Fruit fly (Drosophila melanogaster) whole organism, embryonic: ENCODE measurements around the gene CCDC53.

ENCODE experiments used
- ATbp ChIP-seq: fragments of 200-800 bp; sonication (Bioruptor generic); optimal IDR thresholded peaks from 2 replicates; lab custom pipeline; 2017; ENCODE audit warnings: missing biosample characterization, mild to moderate bottlenecking, missing genetic modification characterization, missing genetic modification reagents
- Atf6 ChIP-seq: fragments of 200-800 bp; sonication (Bioruptor generic); IDR thresholded peaks from 2 replicates; pipeline ENCODE4 v1.3.6; 2022; ENCODE audit warnings: missing biosample characterization, missing genetic modification characterization
- Bdp1 ChIP-seq: fragments of 200-800 bp; sonication (Bioruptor generic); optimal IDR thresholded peaks from 3 replicates; lab custom pipeline; 2016; ENCODE audit warnings: missing biosample characterization, missing genetic modification characterization
- C15 ChIP-seq: fragments of 200-800 bp; sonication (Bioruptor generic); IDR thresholded peaks from 3 replicates; pipeline ENCODE4 v1.3.6; 2022; ENCODE audit warnings: missing biosample characterization, missing genetic modification characterization
- CG10366 ChIP-seq: fragments of 200-800 bp; sonication (Bioruptor generic); IDR thresholded peaks from 2 replicates; pipeline ENCODE4 v1.3.6; 2022; ENCODE audit warnings: missing biosample characterization, missing genetic modification characterization
- CG12236 ChIP-seq: fragments of 200-800 bp; sonication (Bioruptor generic); optimal IDR thresholded peaks from 2 replicates; lab custom pipeline; 2016; ENCODE audit warnings: missing biosample characterization, missing genetic modification characterization
- CG12769 ChIP-seq: fragments of 200-800 bp; sonication (Bioruptor generic); optimal IDR thresholded peaks from 2 replicates; lab custom pipeline; 2019; ENCODE audit warnings: missing biosample characterization, mild to moderate bottlenecking, missing genetic modification characterization, moderate library complexity
- CG2712 ChIP-seq: fragments of 200-800 bp; optimal IDR thresholded peaks from 3 replicates; lab custom pipeline; 2019; ENCODE audit warnings: missing biosample characterization, mild to moderate bottlenecking, missing genetic modification characterization, moderate library complexity
- CG33213 ChIP-seq: fragments of 200-800 bp; sonication (Bioruptor generic); optimal IDR thresholded peaks from 3 replicates; lab custom pipeline; 2016; ENCODE audit warnings: missing biosample characterization, missing genetic modification characterization
- CG33557 ChIP-seq: fragments of 200-800 bp; sonication (Bioruptor generic); optimal IDR thresholded peaks from 2 replicates; lab custom pipeline; 2019; ENCODE audit warnings: missing biosample characterization, mild to moderate bottlenecking, missing genetic modification characterization, moderate library complexity
- CG34224 ChIP-seq: fragments of 200-800 bp; sonication (Bioruptor generic); IDR thresholded peaks from 3 replicates; pipeline ENCODE4 v1.3.6; 2022; ENCODE audit warnings: missing biosample characterization, missing genetic modification characterization; ENCODE audit not compliant: partially characterized antibody
- CG3995 ChIP-seq: fragments of 200-800 bp; sonication (Bioruptor generic); optimal IDR thresholded peaks from 3 replicates; lab custom pipeline; 2016; ENCODE audit warnings: missing biosample characterization, missing genetic modification characterization
- CG4328 ChIP-seq: fragments of 200-800 bp; sonication (Bioruptor generic); optimal IDR thresholded peaks from 3 replicates; lab custom pipeline; 2017; ENCODE audit warnings: missing biosample characterization, missing genetic modification reagents, missing genetic modification characterization
- CG4360 ChIP-seq: fragments of 200-800 bp; sonication (Bioruptor generic); IDR thresholded peaks from 2 replicates; pipeline ENCODE4 v1.3.6; 2022; ENCODE audit warnings: missing biosample characterization, missing genetic modification characterization
- CG7357 ChIP-seq: fragments of 200-800 bp; sonication (Bioruptor generic); IDR thresholded peaks from 3 replicates; pipeline ENCODE4 v1.3.6; 2022; ENCODE audit warnings: missing biosample characterization, missing genetic modification characterization
- CG7786 ChIP-seq: fragments of 200-800 bp; sonication (Bioruptor generic); optimal IDR thresholded peaks from 2 replicates; lab custom pipeline; 2016; ENCODE audit warnings: missing biosample characterization, missing genetic modification characterization
- CG8359 ChIP-seq: fragments of 200-800 bp; sonication (Bioruptor generic); optimal IDR thresholded peaks from 2 replicates; lab custom pipeline; 2017; ENCODE audit warnings: missing biosample characterization, mild to moderate bottlenecking, missing genetic modification characterization, borderline replicate concordance
- CG8388 ChIP-seq: fragments of 200-800 bp; sonication (Bioruptor generic); optimal IDR thresholded peaks from 2 replicates; lab custom pipeline; 2019; ENCODE audit warnings: missing biosample characterization, mild to moderate bottlenecking, missing genetic modification characterization, moderate library complexity
- CG9817 ChIP-seq: fragments of 200-800 bp; sonication (Bioruptor generic); optimal IDR thresholded peaks from 2 replicates; lab custom pipeline; 2018; ENCODE audit warnings: missing biosample characterization, mild to moderate bottlenecking, missing genetic modification characterization, moderate library complexity
- Camta ChIP-seq: fragments of 200-800 bp; sonication (Bioruptor generic); optimal IDR thresholded peaks from 2 replicates; lab custom pipeline; 2016; ENCODE audit warnings: missing biosample characterization, missing genetic modification characterization
- D19B ChIP-seq: fragments of 200-800 bp; sonication (Bioruptor generic); optimal IDR thresholded peaks from 2 replicates; lab custom pipeline; 2017; ENCODE audit warnings: missing biosample characterization, mild to moderate bottlenecking, missing genetic modification characterization
- Dek ChIP-seq: fragments of 200-800 bp; sonication (Bioruptor generic); optimal IDR thresholded peaks from 3 replicates; lab custom pipeline; 2019; ENCODE audit warnings: missing biosample characterization, mild to moderate bottlenecking, missing genetic modification characterization, moderate library complexity
- Dll ChIP-seq: fragments of 200-800 bp; sonication (Bioruptor generic); IDR thresholded peaks from 4 replicates; pipeline ENCODE4 v1.3.6; 2022; ENCODE audit warnings: missing biosample characterization, missing genetic modification characterization; ENCODE audit not compliant: partially characterized antibody
- Drgx ChIP-seq: fragments of 200-800 bp; sonication (Bioruptor generic); IDR thresholded peaks from 2 replicates; pipeline ENCODE4 v1.3.6; 2022; ENCODE audit warnings: missing biosample characterization, missing genetic modification characterization
- Elba2 ChIP-seq: fragments of 200-800 bp; sonication (Bioruptor generic); optimal IDR thresholded peaks from 3 replicates; lab custom pipeline; 2016; ENCODE audit warnings: missing biosample characterization, missing genetic modification characterization
- Fer1 ChIP-seq: fragments of 200-800 bp; sonication (Bioruptor generic); optimal IDR thresholded peaks from 2 replicates; lab custom pipeline; 2017; ENCODE audit warnings: missing biosample characterization, mild to moderate bottlenecking, missing genetic modification characterization
- H2.0 ChIP-seq: fragments of 200-800 bp; sonication (Bioruptor generic); IDR thresholded peaks from 2 replicates; pipeline ENCODE4 v1.3.6; 2022; ENCODE audit warnings: missing biosample characterization, missing genetic modification characterization
- Hand ChIP-seq: fragments of 200-800 bp; sonication (Bioruptor generic); optimal IDR thresholded peaks from 2 replicates; lab custom pipeline; 2017; ENCODE audit warnings: mild to moderate bottlenecking, missing biosample characterization, missing genetic modification reagents, missing genetic modification characterization
- Hr78 ChIP-seq, 2 experiments: fragments of 200-800 bp in 1 of 2; fragments of >200 bp in 1 of 2; sonication (Bioruptor generic) in 1 of 2; optimal IDR thresholded peaks; 2 replicates each; lab custom pipeline; 2017 to 2019; ENCODE audit warnings: missing biosample characterization in 2 of 2, missing genetic modification characterization in 2 of 2, mild to moderate bottlenecking in 1 of 2, moderate library complexity in 1 of 2
- Lim3 ChIP-seq: fragments of 200-800 bp; sonication (Bioruptor generic); IDR thresholded peaks from 2 replicates; pipeline ENCODE4 v1.3.6; 2022; ENCODE audit warnings: missing biosample characterization, missing genetic modification characterization
- Neu2 ChIP-seq: fragments of 200-800 bp; sonication (Bioruptor generic); optimal IDR thresholded peaks from 3 replicates; lab custom pipeline; 2016; ENCODE audit warnings: missing biosample characterization, missing genetic modification characterization, borderline replicate concordance
- Nf-YB ChIP-seq: fragments of 200-800 bp; sonication (Bioruptor generic); optimal IDR thresholded peaks from 3 replicates; lab custom pipeline; 2019; ENCODE audit warnings: missing biosample characterization, mild to moderate bottlenecking, missing genetic modification characterization, moderate library complexity
- ara ChIP-seq: fragments of 200-800 bp; sonication (Bioruptor generic); IDR thresholded peaks from 2 replicates; pipeline ENCODE4 v1.3.6; 2022; ENCODE audit warnings: missing biosample characterization, missing genetic modification characterization
- bigmax ChIP-seq: fragments of 200-800 bp; sonication (Bioruptor generic); optimal IDR thresholded peaks from 2 replicates; lab custom pipeline; 2018; ENCODE audit warnings: missing biosample characterization, mild to moderate bottlenecking, missing genetic modification characterization
- corto ChIP-seq: fragments of 200-800 bp; sonication (Bioruptor generic); optimal IDR thresholded peaks from 2 replicates; lab custom pipeline; 2016; ENCODE audit warnings: missing biosample characterization, mild to moderate bottlenecking, missing genetic modification characterization, moderate library complexity
- cwo ChIP-seq: fragments of 200-800 bp; sonication (Bioruptor generic); optimal IDR thresholded peaks from 3 replicates; lab custom pipeline; 2017; ENCODE audit warnings: missing biosample characterization, missing genetic modification characterization, mild to moderate bottlenecking, moderate library complexity, missing genetic modification reagents
- dati ChIP-seq: fragments of 200-800 bp; sonication (Bioruptor generic); IDR thresholded peaks from 2 replicates; pipeline ENCODE4 v1.3.6; 2022; ENCODE audit warnings: missing biosample characterization, missing genetic modification characterization
- eyg ChIP-seq: fragments of 200-800 bp; sonication (Bioruptor generic); optimal IDR thresholded peaks from 3 replicates; lab custom pipeline; 2016; ENCODE audit warnings: missing biosample characterization, missing genetic modification characterization
- fd3F ChIP-seq: fragments of 200-800 bp; sonication (Bioruptor generic); optimal IDR thresholded peaks from 2 replicates; lab custom pipeline; 2018; ENCODE audit warnings: missing biosample characterization, mild to moderate bottlenecking, missing genetic modification characterization, moderate library complexity
- grau ChIP-seq: fragments of 200-800 bp; optimal IDR thresholded peaks from 3 replicates; lab custom pipeline; 2019; ENCODE audit warnings: missing biosample characterization, mild to moderate bottlenecking, missing genetic modification characterization, moderate library complexity
- lab ChIP-seq: fragments of 200-800 bp; sonication (Bioruptor generic); optimal IDR thresholded peaks from 3 replicates; lab custom pipeline; 2017; ENCODE audit warnings: missing biosample characterization, missing genetic modification characterization, mild to moderate bottlenecking, moderate library complexity, missing genetic modification reagents
- mld ChIP-seq: fragments of 200-800 bp; sonication (Bioruptor generic); IDR thresholded peaks from 3 replicates; pipeline ENCODE4 v1.3.6; 2022; ENCODE audit warnings: missing biosample characterization, missing genetic modification characterization; ENCODE audit not compliant: partially characterized antibody
- pb ChIP-seq: fragments of 200-800 bp; sonication (Bioruptor generic); optimal IDR thresholded peaks from 3 replicates; lab custom pipeline; 2016; ENCODE audit warnings: missing biosample characterization, missing genetic modification characterization
- sd ChIP-seq: fragments of 200-800 bp; sonication (Bioruptor generic); optimal IDR thresholded peaks from 3 replicates; lab custom pipeline; 2018; ENCODE audit warnings: missing biosample characterization, mild to moderate bottlenecking, missing genetic modification characterization, moderate library complexity
- sima ChIP-seq: fragments of 200-800 bp; sonication (Bioruptor generic); optimal IDR thresholded peaks from 2 replicates; lab custom pipeline; 2016; ENCODE audit warnings: missing biosample characterization, missing genetic modification characterization
- slbo ChIP-seq: fragments of 200-800 bp; sonication (Bioruptor generic); IDR thresholded peaks from 2 replicates; pipeline ENCODE4 v1.3.6; 2022; ENCODE audit warnings: missing biosample characterization, missing genetic modification characterization
- tap ChIP-seq: fragments of 200-800 bp; optimal IDR thresholded peaks from 3 replicates; lab custom pipeline; 2019; ENCODE audit warnings: missing biosample characterization, mild to moderate bottlenecking, missing genetic modification characterization, moderate library complexity
- ttk ChIP-seq: fragments of 200-800 bp; sonication (Bioruptor generic); IDR thresholded peaks from 2 replicates; pipeline ENCODE4 v2.1.2; 2022; ENCODE audit warnings: missing biosample characterization, missing genetic modification characterization
- twi ChIP-seq: fragments of 200-800 bp; optimal IDR thresholded peaks from 2 replicates; lab custom pipeline; 2019; ENCODE audit warnings: missing biosample characterization, mild to moderate bottlenecking, missing genetic modification characterization, moderate library complexity
- vfl ChIP-seq: fragments of 200-800 bp; sonication (Bioruptor generic); optimal IDR thresholded peaks from 2 replicates; lab custom pipeline; 2016; ENCODE audit warnings: missing biosample characterization, missing genetic modification characterization
- zf30C ChIP-seq: fragments of 200-800 bp; sonication (Bioruptor generic); optimal IDR thresholded peaks from 3 replicates; lab custom pipeline; 2018; ENCODE audit warnings: missing biosample characterization, mild to moderate bottlenecking, missing genetic modification characterization

The CCDC53 gene

dm6 chr2L:7998655-7999054 is 42.3 kb upstream of the CCDC53 start, which contains the start of gene Sirup (continued):
- TF ChIP-seq CG4328 (no peak), CG12236 (GFP tag; lab: Kevin White, UChicago) (no peak), Dek (tag; lab: Kevin White, UChicago) (peak; percentile 27), Hand (GFP tag; lab: Kevin White, UChicago) (no peak), grau (tag; lab: Kevin White, UChicago) (no peak), H2.0 (GFP tag; lab: Robert Waterston, UW) (no peak), mld (GFP tag; lab: Robert Waterston, UW) (no peak), CG34224 (GFP tag; lab: Robert Waterston, UW) (no peak), CG8388 (GFP tag; lab: Kevin White, UChicago) (no peak), pb (GFP tag; lab: Kevin White, UChicago) (no peak), CG4360 (no peak), CG2712 (tag; lab: Kevin White, UChicago) (peak; percentile 31), tap (tag; lab: Kevin White, UChicago) (no peak), CG8359 (GFP tag; lab: Kevin White, UChicago) (no peak), CG9817 (tag; lab: Kevin White, UChicago) (no peak), D19B (GFP tag; lab: Kevin White, UChicago) (no peak), CG7357 (GFP tag; lab: Robert Waterston, UW) (no peak), Drgx (GFP tag; lab: Robert Waterston, UW) (peak; percentile 47), C15 (GFP tag; lab: Robert Waterston, UW) (no peak), CG33213 (peak; percentile 62), eyg (GFP tag; lab: Kevin White, UChicago) (no peak), Camta (GFP tag; lab: Kevin White, UChicago) (no peak), Fer1 (GFP tag; lab: Kevin White, UChicago) (peak; percentile 9), vfl (GFP tag; lab: Kevin White, UChicago) (no peak), twi (tag; lab: Kevin White, UChicago) (peak; percentile 83), CG12769 (tag; lab: Kevin White, UChicago) (no peak), Atf6 (no peak), bigmax (GFP tag; lab: Kevin White, UChicago) (no peak), Hr78 (GFP tag; optimal IDR thresholded peaks at IDR 0.05; lab: Kevin White, UChicago) (no peak), Dll (GFP tag; lab: Robert Waterston, UW) (peak; percentile 19; the same call in 1 of the 4 replicates), dati (GFP tag; lab: Robert Waterston, UW) (no peak), lab (GFP tag; lab: Kevin White, UChicago) (no peak), fd3F (GFP tag; lab: Kevin White, UChicago) (no peak), corto (GFP tag; lab: Kevin White, UChicago) (no peak), ara (GFP tag; lab: Robert Waterston, UW) (no peak), cwo (GFP tag; lab: Kevin White, UChicago) (no peak), zf30C (GFP tag; lab: Kevin White, UChicago) (no peak), CG33557 (GFP tag; lab: Kevin White, UChicago) (no peak), ttk (no peak), Elba2 (no peak), Nf-YB (GFP tag; lab: Kevin White, UChicago) (no peak), sd (tag; lab: Kevin White, UChicago) (no peak), Bdp1 (GFP tag; lab: Kevin White, UChicago) (no peak), Lim3 (GFP tag; lab: Robert Waterston, UW) (no peak), slbo (0 out of 2 replicates have a peak, but pooled peaks have one; percentile 37), CG7786 (GFP tag; lab: Kevin White, UChicago) (no peak), ATbp (GFP tag; lab: Kevin White, UChicago) (no peak), CG3995 (GFP tag; lab: Kevin White, UChicago) (no peak), CG10366 (GFP tag; lab: Robert Waterston, UW) (no peak), sima (GFP tag; lab: Kevin White, UChicago) (no peak), Neu2 (no peak)
